Worm (Caenorhabditis elegans): ENCODE results near the gene srj-54.

The srj-54 gene

DNA sequence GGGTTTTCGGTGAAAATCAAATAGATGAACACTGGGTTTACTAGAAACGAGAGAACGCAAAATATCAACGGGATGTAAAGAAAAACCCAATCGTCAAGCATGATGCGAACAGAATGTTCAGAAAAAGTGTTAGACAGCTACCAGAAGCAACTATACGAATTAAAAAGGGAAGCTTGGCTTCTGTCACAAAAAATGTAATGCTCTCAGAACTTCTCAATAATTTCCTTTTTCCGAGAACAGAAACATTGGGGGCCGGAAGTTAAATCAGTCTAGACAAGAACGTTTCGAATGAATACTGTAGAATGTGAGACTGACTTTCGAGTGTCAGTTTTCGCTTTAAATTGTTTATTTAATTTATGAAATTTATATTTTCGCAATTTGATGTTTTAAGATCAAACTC is at the start of gene srj-54:
Gene srj-54, minus strand, starts transcription at position 101 of the 400 bp plus-strand sequence.
- TF ChIP-seq med-1 (GFP tag; optimal IDR thresholded peaks at IDR 0.05; ENCODE audit: insufficient read depth) (no peak), ref-1 (GFP tag; conservative IDR thresholded peaks at IDR 0.05) (no peak), tab-1 (GFP tag; IDR thresholded peaks at IDR 0.05) (no peak), T22C8.4 (GFP tag; IDR thresholded peaks at IDR 0.05) (no peak), ztf-29 (GFP tag; IDR thresholded peaks at IDR 0.05) (no peak), cog-1 (tag; optimal IDR thresholded peaks at IDR 0.05) (no peak), klf-2 (GFP tag; conservative IDR thresholded peaks at IDR 0.05) (no peak), ztf-23 (GFP tag; IDR thresholded peaks at IDR 0.05) (no peak), flt-1 (GFP tag; IDR thresholded peaks at IDR 0.05) (no peak)

DNA sequence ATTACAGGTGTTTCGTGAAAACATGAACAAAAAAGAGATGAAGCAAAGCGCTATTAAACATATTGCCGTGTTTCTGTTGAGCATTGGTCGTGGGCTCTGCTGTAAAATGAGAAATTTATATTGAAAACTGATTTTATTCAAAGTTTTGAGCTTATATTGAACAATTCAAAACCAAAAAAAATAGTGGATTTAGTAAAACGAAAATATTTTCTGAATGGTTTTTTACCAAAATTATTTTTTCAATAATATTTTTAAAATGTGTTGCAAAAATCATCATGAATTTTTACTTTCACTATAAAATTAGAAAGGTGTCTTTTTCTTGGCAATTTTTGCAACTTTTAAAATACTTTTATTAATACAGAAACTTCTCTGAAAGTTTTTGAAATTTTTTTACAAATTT is 43.6 kb upstream of the srj-54 start, which contains the start of gene C31B8.7:
Gene C31B8.7, minus strand, starts transcription at position 101 of the 400 bp plus-strand sequence.
- TF ChIP-seq cog-1 (tag; optimal IDR thresholded peaks at IDR 0.05) = no peak
- no peak for TF ChIP-seq T22C8.4 (GFP tag; IDR thresholded peaks at IDR 0.05)
- no peak for TF ChIP-seq ztf-29 (GFP tag; IDR thresholded peaks at IDR 0.05)
- no peak for TF ChIP-seq flt-1 (GFP tag; IDR thresholded peaks at IDR 0.05)
- TF ChIP-seq med-1 (GFP tag; optimal IDR thresholded peaks at IDR 0.05; ENCODE audit: insufficient read depth) = no peak
- TF ChIP-seq klf-2 (GFP tag; conservative IDR thresholded peaks at IDR 0.05) = no peak
- no peak for TF ChIP-seq tab-1 (GFP tag; IDR thresholded peaks at IDR 0.05)
- TF ChIP-seq ztf-23 (GFP tag; IDR thresholded peaks at IDR 0.05) = no peak
- TF ChIP-seq ref-1 (GFP tag; conservative IDR thresholded peaks at IDR 0.05) = no peak

DNA sequence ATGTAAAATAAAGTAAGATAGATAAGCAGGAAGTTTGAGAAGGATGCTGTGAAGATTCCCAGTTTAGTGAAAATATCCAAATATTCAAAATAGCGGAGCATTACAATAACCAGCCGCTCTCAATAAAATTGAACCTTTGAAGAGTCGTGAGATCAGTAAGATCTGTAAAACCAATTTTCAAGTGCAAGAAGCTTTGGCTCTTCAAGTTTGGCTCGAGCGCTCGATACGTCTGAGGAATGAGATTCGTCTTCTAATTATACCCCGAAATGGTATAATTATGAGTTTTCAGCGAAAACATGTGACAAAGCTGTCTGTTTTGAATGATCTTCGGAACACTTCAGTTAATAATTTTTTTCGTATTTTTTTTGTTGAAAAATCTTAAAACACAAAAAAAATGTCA is 40.2 kb upstream of the srj-54 start, which contains the start of gene str-46:
Gene str-46, minus strand, starts transcription at position 101 of the 400 bp plus-strand sequence.
- no peak for TF ChIP-seq flt-1 (GFP tag; IDR thresholded peaks at IDR 0.05)
- TF ChIP-seq tab-1 (GFP tag; IDR thresholded peaks at IDR 0.05) = no peak
- no peak for TF ChIP-seq ztf-23 (GFP tag; IDR thresholded peaks at IDR 0.05)
- TF ChIP-seq cog-1 (tag; optimal IDR thresholded peaks at IDR 0.05) = no peak
- no peak for TF ChIP-seq ztf-29 (GFP tag; IDR thresholded peaks at IDR 0.05)
- TF ChIP-seq med-1 (GFP tag; optimal IDR thresholded peaks at IDR 0.05; ENCODE audit: insufficient read depth) = no peak
- no peak for TF ChIP-seq T22C8.4 (GFP tag; IDR thresholded peaks at IDR 0.05)
- TF ChIP-seq klf-2 (GFP tag; conservative IDR thresholded peaks at IDR 0.05) = no peak
- no peak for TF ChIP-seq ref-1 (GFP tag; conservative IDR thresholded peaks at IDR 0.05)

DNA sequence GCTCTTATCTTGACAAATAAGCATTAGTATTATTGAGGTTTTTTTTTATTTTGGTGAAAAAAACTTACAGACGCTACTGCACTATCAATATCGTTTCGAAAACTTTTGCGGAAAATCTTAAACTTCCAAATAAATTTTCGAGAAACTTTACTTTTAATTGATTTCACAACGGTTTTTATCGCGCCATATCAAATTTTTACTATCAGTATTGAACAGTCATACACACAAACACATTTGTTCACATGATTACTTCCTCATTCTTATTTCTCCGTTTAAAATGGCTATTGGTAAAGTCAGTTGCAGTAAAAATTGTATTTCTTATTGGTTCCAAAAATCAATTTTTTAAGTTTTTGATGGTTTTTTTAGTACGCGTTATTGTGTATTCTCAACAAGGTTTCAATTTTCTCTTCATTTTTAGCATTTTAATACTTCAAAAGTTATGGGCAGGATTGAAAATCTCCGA is 36.6 kb upstream of the srj-54 start, which contains the start of gene pals-32:
Gene pals-32, plus strand, starts transcription at position 413 of the 463 bp plus-strand sequence.
- TF ChIP-seq ztf-29 (GFP tag; IDR thresholded peaks at IDR 0.05) = no peak
- TF ChIP-seq T22C8.4 (GFP tag; IDR thresholded peaks at IDR 0.05) = no peak
- no peak for TF ChIP-seq flt-1 (GFP tag; IDR thresholded peaks at IDR 0.05)
- TF ChIP-seq med-1 (GFP tag; optimal IDR thresholded peaks at IDR 0.05; ENCODE audit: insufficient read depth) = no peak
- TF ChIP-seq tab-1 (GFP tag; IDR thresholded peaks at IDR 0.05) = no peak
- no peak for TF ChIP-seq ztf-23 (GFP tag; IDR thresholded peaks at IDR 0.05)
- TF ChIP-seq cog-1 (tag; optimal IDR thresholded peaks at IDR 0.05) = no peak
- TF ChIP-seq klf-2 (GFP tag; conservative IDR thresholded peaks at IDR 0.05) = no peak
- TF ChIP-seq ref-1 (GFP tag; conservative IDR thresholded peaks at IDR 0.05) = no peak

DNA sequence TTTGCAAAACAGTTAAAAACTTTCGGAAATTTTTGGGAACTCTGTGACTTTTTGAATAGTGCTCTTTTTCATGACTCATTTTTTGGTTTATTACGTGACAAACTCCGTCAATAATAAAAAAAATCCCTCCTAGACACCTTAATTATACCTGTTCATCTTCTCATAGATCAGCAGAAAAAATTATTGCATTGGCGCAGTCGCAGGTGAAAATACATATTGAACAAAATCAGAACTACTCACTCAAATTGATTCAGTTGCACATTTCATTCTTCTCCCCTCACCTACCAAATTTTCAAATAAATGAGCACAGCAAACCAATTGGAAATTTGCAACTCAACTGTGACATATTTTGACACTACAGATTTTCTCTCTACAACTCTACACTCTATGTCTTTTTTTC is 33.3 kb upstream of the srj-54 start, which contains the start of gene srh-127:
Gene srh-127, plus strand, starts transcription at position 301 of the 400 bp plus-strand sequence.
- TF ChIP-seq ztf-29 (GFP tag; IDR thresholded peaks at IDR 0.05) = no peak
- no peak for TF ChIP-seq tab-1 (GFP tag; IDR thresholded peaks at IDR 0.05)
- TF ChIP-seq med-1 (GFP tag; optimal IDR thresholded peaks at IDR 0.05; ENCODE audit: insufficient read depth) = no peak
- no peak for TF ChIP-seq T22C8.4 (GFP tag; IDR thresholded peaks at IDR 0.05)
- TF ChIP-seq ztf-23 (GFP tag; IDR thresholded peaks at IDR 0.05) = no peak
- no peak for TF ChIP-seq ref-1 (GFP tag; conservative IDR thresholded peaks at IDR 0.05)
- TF ChIP-seq flt-1 (GFP tag; IDR thresholded peaks at IDR 0.05) = no peak
- no peak for TF ChIP-seq klf-2 (GFP tag; conservative IDR thresholded peaks at IDR 0.05)
- TF ChIP-seq cog-1 (tag; optimal IDR thresholded peaks at IDR 0.05) = no peak

DNA sequence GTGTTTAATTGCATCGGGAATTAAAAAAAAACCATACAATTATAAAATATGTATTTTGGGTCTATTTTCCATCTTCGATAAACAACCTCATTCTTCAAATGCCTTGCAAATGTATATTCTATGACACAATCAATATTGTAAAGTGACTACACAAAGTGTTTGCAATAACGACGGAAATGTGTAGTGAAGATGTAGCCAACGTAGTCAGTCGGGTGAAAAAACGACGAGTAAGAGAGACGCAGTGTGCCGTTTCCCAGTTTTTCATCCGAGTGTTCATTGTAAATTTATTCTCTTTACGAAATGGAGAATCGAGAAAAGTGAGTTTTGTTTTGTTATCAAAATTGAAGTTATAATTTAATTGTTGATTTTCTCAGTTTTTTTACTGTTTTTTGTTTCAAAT is 32.3 kb upstream of the srj-54 start, which contains the start of gene F37B4.15:
Gene F37B4.15, plus strand, starts transcription at position 301 of the 400 bp plus-strand sequence.
- TF ChIP-seq T22C8.4 (GFP tag; IDR thresholded peaks at IDR 0.05) (no peak), klf-2 (GFP tag; conservative IDR thresholded peaks at IDR 0.05) (no peak), flt-1 (GFP tag; IDR thresholded peaks at IDR 0.05) (no peak), ref-1 (GFP tag; conservative IDR thresholded peaks at IDR 0.05) (no peak), med-1 (GFP tag; optimal IDR thresholded peaks at IDR 0.05; ENCODE audit: insufficient read depth) (no peak), cog-1 (tag; optimal IDR thresholded peaks at IDR 0.05) (no peak), ztf-23 (GFP tag; IDR thresholded peaks at IDR 0.05) (no peak), ztf-29 (GFP tag; IDR thresholded peaks at IDR 0.05) (no peak), tab-1 (GFP tag; IDR thresholded peaks at IDR 0.05) (no peak)

DNA sequence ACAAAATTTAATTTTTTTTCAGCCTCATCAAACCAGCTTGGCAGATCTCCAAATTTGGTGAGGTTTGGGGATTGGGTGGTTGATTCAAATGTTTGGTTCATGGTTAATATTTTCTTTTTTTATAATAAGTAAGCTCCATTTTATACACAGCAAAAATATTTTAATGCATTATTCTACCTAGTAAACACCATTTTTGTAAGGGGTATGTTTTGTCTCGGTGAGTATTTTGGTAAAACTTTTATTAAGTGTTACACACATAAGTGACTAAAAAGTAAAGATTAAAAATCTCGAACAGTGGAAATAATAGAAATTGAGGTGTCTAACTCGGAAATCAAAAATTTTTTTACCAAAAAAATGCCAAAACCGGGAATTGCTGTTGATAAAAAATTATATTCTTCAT is 29.0 kb upstream of the srj-54 start, which contains the start of gene srw-4:
Gene srw-4, minus strand, starts transcription at position 101 of the 400 bp plus-strand sequence.
- TF ChIP-seq ztf-29 (GFP tag; IDR thresholded peaks at IDR 0.05) = no peak
- TF ChIP-seq flt-1 (GFP tag; IDR thresholded peaks at IDR 0.05) = no peak
- no peak for TF ChIP-seq cog-1 (tag; optimal IDR thresholded peaks at IDR 0.05)
- TF ChIP-seq ztf-23 (GFP tag; IDR thresholded peaks at IDR 0.05) = no peak
- TF ChIP-seq T22C8.4 (GFP tag; IDR thresholded peaks at IDR 0.05) = no peak
- TF ChIP-seq ref-1 (GFP tag; conservative IDR thresholded peaks at IDR 0.05) = no peak
- TF ChIP-seq tab-1 (GFP tag; IDR thresholded peaks at IDR 0.05) = no peak
- TF ChIP-seq klf-2 (GFP tag; conservative IDR thresholded peaks at IDR 0.05) = no peak
- TF ChIP-seq med-1 (GFP tag; optimal IDR thresholded peaks at IDR 0.05; ENCODE audit: insufficient read depth) = no peak

DNA sequence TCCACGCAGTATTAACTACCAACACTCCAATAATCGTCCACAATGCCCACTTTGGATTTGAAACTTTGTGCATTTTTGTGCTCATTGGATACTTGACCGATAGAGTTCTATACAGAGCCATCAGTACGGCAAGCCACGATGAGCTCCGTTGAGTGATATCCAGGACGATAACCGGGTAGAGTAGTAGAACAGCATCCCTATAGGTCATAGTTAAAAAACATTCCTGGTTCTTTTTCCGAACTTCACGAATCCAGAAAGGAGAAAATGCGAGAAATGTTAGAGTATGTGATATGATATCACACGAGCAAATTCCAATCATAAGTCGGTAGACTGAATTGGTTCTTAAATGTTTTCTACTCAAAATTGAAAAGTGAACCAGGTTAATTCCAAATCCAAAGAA is 28.6 kb upstream of the srj-54 start:
- no peak for TF ChIP-seq ztf-23 (GFP tag; IDR thresholded peaks at IDR 0.05)
- TF ChIP-seq tab-1 (GFP tag; IDR thresholded peaks at IDR 0.05) = no peak
- TF ChIP-seq klf-2 (GFP tag; conservative IDR thresholded peaks at IDR 0.05) = no peak
- no peak for TF ChIP-seq ztf-29 (GFP tag; IDR thresholded peaks at IDR 0.05)
- no peak for TF ChIP-seq med-1 (GFP tag; optimal IDR thresholded peaks at IDR 0.05; ENCODE audit: insufficient read depth)
- TF ChIP-seq cog-1 (tag; optimal IDR thresholded peaks at IDR 0.05) = no peak
- TF ChIP-seq ref-1 (GFP tag; conservative IDR thresholded peaks at IDR 0.05) = no peak
- no peak for TF ChIP-seq flt-1 (GFP tag; IDR thresholded peaks at IDR 0.05)
- TF ChIP-seq T22C8.4 (GFP tag; IDR thresholded peaks at IDR 0.05) = no peak

DNA sequence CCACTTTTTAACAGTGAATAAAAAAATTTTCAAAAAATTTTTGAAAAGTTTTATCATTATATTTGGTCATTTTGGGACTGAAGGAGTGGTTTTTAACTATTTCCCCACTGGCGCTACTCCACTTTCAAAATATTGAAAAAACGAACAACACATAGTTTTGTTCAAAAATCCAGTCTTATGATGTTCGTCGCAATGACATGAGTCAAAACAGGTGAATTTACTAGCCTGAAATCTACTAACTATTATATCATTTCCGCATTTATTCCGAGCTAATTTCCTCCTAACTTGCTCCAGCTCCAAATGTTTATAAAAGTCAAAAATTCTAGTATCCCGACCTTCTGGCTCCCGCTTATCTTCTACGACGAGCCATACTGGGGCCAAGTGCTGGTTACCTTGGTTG is 24.8 kb upstream of the srj-54 start, which contains the start of gene sre-24:
Gene sre-24, plus strand, starts transcription at position 301 of the 400 bp plus-strand sequence.
- TF ChIP-seq ref-1 (GFP tag; conservative IDR thresholded peaks at IDR 0.05) (no peak), flt-1 (GFP tag; IDR thresholded peaks at IDR 0.05) (no peak), cog-1 (tag; optimal IDR thresholded peaks at IDR 0.05) (no peak), T22C8.4 (GFP tag; IDR thresholded peaks at IDR 0.05) (no peak), tab-1 (GFP tag; IDR thresholded peaks at IDR 0.05) (no peak), med-1 (GFP tag; optimal IDR thresholded peaks at IDR 0.05; ENCODE audit: insufficient read depth) (no peak), klf-2 (GFP tag; conservative IDR thresholded peaks at IDR 0.05) (no peak), ztf-29 (GFP tag; IDR thresholded peaks at IDR 0.05) (no peak), ztf-23 (GFP tag; IDR thresholded peaks at IDR 0.05) (no peak)
